Worm (Caenorhabditis elegans) whole organism, young adult: ENCODE measurements around the gene C56C10.9.

Experiments used
- K11D2.4 ChIP-seq: fragments of 200-800 bp; sonication (Bioruptor generic); IDR thresholded peaks from 2 replicates; pipeline ENCODE4 v1.3.6; 2022; ENCODE audit warnings: missing genetic modification reagents, missing genetic modification characterization, missing compliant biosample characterization
- madf-8 ChIP-seq: fragments of 200-800 bp; sonication (Bioruptor generic); conservative IDR thresholded peaks from 2 replicates; pipeline ENCODE4 v1.3.6; 2022; ENCODE audit warnings: missing genetic modification reagents, missing genetic modification characterization, missing compliant biosample characterization
- nfya-2 ChIP-seq: fragments of 200-800 bp; sonication (Bioruptor generic); IDR thresholded peaks from 2 replicates; pipeline ENCODE4 v1.3.6; 2022; ENCODE audit warnings: missing genetic modification reagents, missing genetic modification characterization, missing compliant biosample characterization
- unc-62 ChIP-seq: fragments of 150-350 bp; optimal IDR thresholded peaks from 2 replicates; lab custom pipeline; 2014; ENCODE audit warnings: missing biosample characterization, missing genetic modification reagents, missing genetic modification characterization

- TF ChIP-seq nfya-2 (GFP tag; lab: Robert Waterston, UW) (no peak), K11D2.4 (GFP tag; lab: Robert Waterston, UW) (no peak), unc-62 (GFP tag; lab: Kevin White, UChicago) (no peak), madf-8 (no peak)
Observed at ce11 chrII:6573677-6574076, 18.5 kb downstream of the C56C10.9 start, which contains the start of gene sra-28.
